Worm (Caenorhabditis elegans) whole organism, L1 larva: Measurements from ENCODE around the gene K09H11.15.
A peak's percentile ranks its signal among the peaks of the same experiment; 100 is the strongest.

Experiments used
- aha-1 ChIP-seq: fragments of 150-350 bp; optimal IDR thresholded peaks from 2 replicates; lab custom pipeline; 2014; ENCODE audit warnings: missing biosample characterization, missing genetic modification characterization
- ama-1 ChIP-seq: fragments of 150-350 bp; optimal IDR thresholded peaks from 2 replicates; lab custom pipeline; 2014
- blmp-1 ChIP-seq: fragments of 150-350 bp; optimal IDR thresholded peaks from 2 replicates; lab custom pipeline; 2014; ENCODE audit warnings: missing biosample characterization, missing genetic modification characterization
- ceh-90 ChIP-seq: sonication (generic microtip); optimal IDR thresholded peaks from 2 replicates; lab custom pipeline; 2016; ENCODE audit warnings: missing genetic modification characterization, missing compliant biosample characterization
- dsc-1 ChIP-seq: sonication (generic microtip); optimal IDR thresholded peaks from 2 replicates; lab custom pipeline; 2016; ENCODE audit warnings: mild to moderate bottlenecking, missing genetic modification characterization, missing compliant biosample characterization
- efl-1 ChIP-seq, 4 experiments: fragments of 150-350 bp; optimal IDR thresholded peaks in 3 of 4; peaks in 1 of 4; 1 replicate in 1 of 4; 2 replicates in 3 of 4; lab custom pipeline; 2014; ENCODE audit warnings: missing biosample characterization in 2 of 4, missing genetic modification characterization in 2 of 4, missing genetic modification reagents in 2 of 4
- efl-3 ChIP-seq: fragments of 200-800 bp; sonication (Bioruptor generic); optimal IDR thresholded peaks from 2 replicates; lab custom pipeline; 2018; ENCODE audit warnings: mild to moderate bottlenecking, missing genetic modification characterization, missing compliant biosample characterization
- egl-13 ChIP-seq: sonication (generic microtip); optimal IDR thresholded peaks from 2 replicates; lab custom pipeline; 2016; ENCODE audit warnings: missing genotype, missing genetic modification reagents, missing genetic modification characterization, missing compliant biosample characterization
- egl-27 ChIP-seq, 2 experiments: fragments of 150-350 bp in 1 of 2; sonication (generic microtip); optimal IDR thresholded peaks; 3 replicates each; lab custom pipeline; 2017 to 2018; ENCODE audit warnings: missing biosample characterization in 2 of 2, missing genetic modification characterization in 2 of 2, missing genetic modification reagents in 2 of 2
- elt-3 ChIP-seq, 6 experiments: fragments of 150-350 bp in 1 of 6; sonication (generic microtip); optimal IDR thresholded peaks; 2 replicates each; lab custom pipeline; 2017 to 2018; ENCODE audit warnings: missing biosample characterization in 6 of 6, missing genetic modification characterization in 6 of 6, inconsistent platforms in 1 of 6
- fkh-4 ChIP-seq: sonication (generic microtip); optimal IDR thresholded peaks from 2 replicates; lab custom pipeline; 2016; ENCODE audit warnings: missing compliant biosample characterization, missing genetic modification characterization, borderline replicate concordance
- fkh-8 ChIP-seq: sonication (generic microtip); optimal IDR thresholded peaks from 2 replicates; lab custom pipeline; 2016; ENCODE audit warnings: mild to moderate bottlenecking, missing genetic modification characterization, missing compliant biosample characterization
- fos-1 ChIP-seq: fragments of 150-350 bp; optimal IDR thresholded peaks from 2 replicates; lab custom pipeline; 2014; ENCODE audit warnings: missing biosample characterization, missing genetic modification characterization
- grh-1 ChIP-seq: fragments of 200-800 bp; sonication (Bioruptor generic); IDR thresholded peaks from 2 replicates; pipeline ENCODE4 v1.3.6; 2022; ENCODE audit warnings: missing genetic modification reagents, missing genetic modification characterization, missing compliant biosample characterization
- irx-1 ChIP-seq: sonication (generic microtip); optimal IDR thresholded peaks from 2 replicates; lab custom pipeline; 2016; ENCODE audit warnings: missing genetic modification characterization, missing compliant biosample characterization
- jun-1 ChIP-seq: fragments of 150-350 bp; optimal IDR thresholded peaks from 2 replicates; lab custom pipeline; 2014; ENCODE audit warnings: missing biosample characterization, missing genetic modification reagents, missing genetic modification characterization
- lin-14 ChIP-seq: fragments of 200-800 bp; sonication (Bioruptor generic); optimal IDR thresholded peaks from 2 replicates; lab custom pipeline; 2018; ENCODE audit warnings: mild to moderate bottlenecking, missing genetic modification characterization, moderate library complexity, missing compliant biosample characterization
- lin-39 ChIP-seq: fragments of 150-350 bp; optimal IDR thresholded peaks from 2 replicates; lab custom pipeline; 2014; ENCODE audit warnings: missing biosample characterization, missing genetic modification reagents, missing genetic modification characterization
- lsy-2 ChIP-seq, 2 experiments: fragments of 150-350 bp; optimal IDR thresholded peaks; 2 replicates each; lab custom pipeline; 2014; ENCODE audit warnings: missing biosample characterization in 2 of 2, missing genetic modification characterization in 2 of 2
- mab-9 ChIP-seq: fragments of 200-800 bp; sonication (Bioruptor generic); IDR thresholded peaks from 2 replicates; pipeline ENCODE4 v1.3.6; 2022; ENCODE audit warnings: missing genetic modification reagents, missing genetic modification characterization, missing compliant biosample characterization
- mdl-1 ChIP-seq, 2 experiments: fragments of 150-350 bp; optimal IDR thresholded peaks; 2 replicates each; lab custom pipeline; 2014 to 2017; ENCODE audit warnings: missing biosample characterization in 2 of 2, missing genetic modification characterization in 2 of 2, inconsistent platforms in 1 of 2
- nhr-12 ChIP-seq: sonication (generic microtip); optimal IDR thresholded peaks from 2 replicates; lab custom pipeline; 2017; ENCODE audit warnings: missing biosample characterization, missing genetic modification characterization
- nhr-19 ChIP-seq: fragments of 200-800 bp; sonication (Bioruptor generic); conservative IDR thresholded peaks from 2 replicates; pipeline ENCODE4 v1.3.6; 2022; ENCODE audit warnings: missing genetic modification characterization, missing compliant biosample characterization
- nhr-20 ChIP-seq: sonication (generic microtip); optimal IDR thresholded peaks from 2 replicates; lab custom pipeline; 2016; ENCODE audit warnings: mild to moderate bottlenecking, missing genetic modification characterization, missing compliant biosample characterization
- nhr-28 ChIP-seq: fragments of 150-350 bp; optimal IDR thresholded peaks from 2 replicates; lab custom pipeline; 2014; ENCODE audit warnings: missing biosample characterization, missing genetic modification characterization
- nhr-47 ChIP-seq: sonication (generic microtip); optimal IDR thresholded peaks from 2 replicates; lab custom pipeline; 2016; ENCODE audit warnings: mild to moderate bottlenecking, missing genetic modification characterization, moderate library complexity, missing compliant biosample characterization
- nhr-71 ChIP-seq: sonication (generic microtip); optimal IDR thresholded peaks from 2 replicates; lab custom pipeline; 2016; ENCODE audit warnings: mild to moderate bottlenecking, missing genetic modification characterization, moderate library complexity, missing compliant biosample characterization
- nhr-77 ChIP-seq: fragments of 150-350 bp; optimal IDR thresholded peaks from 2 replicates; lab custom pipeline; 2014; ENCODE audit warnings: missing biosample characterization, missing genetic modification characterization
- nhr-85 ChIP-seq: sonication (generic microtip); peaks from one replicate; lab custom pipeline; 2016; ENCODE audit warnings: missing genetic modification characterization, inconsistent platforms, missing compliant biosample characterization
- nhr-90 ChIP-seq: sonication (generic microtip); optimal IDR thresholded peaks from 2 replicates; lab custom pipeline; 2016; ENCODE audit warnings: mild to moderate bottlenecking, missing genetic modification characterization, missing compliant biosample characterization; ENCODE audit not compliant: poor library complexity
- pax-3 ChIP-seq: fragments of 200-800 bp; sonication (Bioruptor generic); optimal IDR thresholded peaks from 2 replicates; lab custom pipeline; 2018; ENCODE audit warnings: mild to moderate bottlenecking, missing genetic modification characterization, moderate library complexity, missing compliant biosample characterization
- pqm-1 ChIP-seq: sonication (generic microtip); optimal IDR thresholded peaks from 3 replicates; lab custom pipeline; 2017; ENCODE audit warnings: missing biosample characterization, missing genetic modification characterization
- rnt-1 ChIP-seq: sonication (generic microtip); optimal IDR thresholded peaks from 2 replicates; lab custom pipeline; 2016; ENCODE audit warnings: mild to moderate bottlenecking, missing genetic modification characterization, moderate library complexity, missing compliant biosample characterization
- snpc-4 ChIP-seq: fragments of 150-350 bp; optimal IDR thresholded peaks from 2 replicates; lab custom pipeline; 2014; ENCODE audit warnings: missing biosample characterization, missing genetic modification characterization
- snu-23 ChIP-seq: sonication (generic microtip); optimal IDR thresholded peaks from 2 replicates; lab custom pipeline; 2016; ENCODE audit warnings: missing genetic modification characterization, missing compliant biosample characterization
- sox-4 ChIP-seq: sonication (generic microtip); optimal IDR thresholded peaks from 2 replicates; lab custom pipeline; 2016; ENCODE audit warnings: missing genetic modification characterization, missing compliant biosample characterization
- sup-37 ChIP-seq: fragments of 200-800 bp; sonication (Bioruptor generic); optimal IDR thresholded peaks from 2 replicates; lab custom pipeline; 2018; ENCODE audit warnings: mild to moderate bottlenecking, missing genetic modification characterization, missing compliant biosample characterization
- swsn-7 ChIP-seq: sonication (generic microtip); optimal IDR thresholded peaks from 2 replicates; lab custom pipeline; 2016; ENCODE audit warnings: missing genetic modification characterization, missing compliant biosample characterization
- unc-98 ChIP-seq: fragments of 200-800 bp; sonication (Bioruptor generic); IDR thresholded peaks from 2 replicates; pipeline ENCODE4 v1.3.6; 2022; ENCODE audit warnings: missing genetic modification characterization, missing compliant biosample characterization
- ztf-4 ChIP-seq: fragments of 150-350 bp; optimal IDR thresholded peaks from 2 replicates; lab custom pipeline; 2014; ENCODE audit warnings: missing biosample characterization, missing genetic modification characterization

The K09H11.15 gene

ce11 chrV:5705510-5705909 lies 25.2 kb downstream of the K09H11.15 start, which contains the start of gene peli-1:
Gene peli-1, plus strand, starts transcription at chrV:5705810.
- TF ChIP-seq blmp-1 (tag; lab: Kevin White, UChicago) (no peak), fos-1 (tag; lab: Kevin White, UChicago) (no peak), nhr-47 (tag; lab: Kevin White, UChicago) (no peak), unc-98 (no peak), swsn-7 (tag; lab: Kevin White, UChicago) (no peak), egl-13 (tag; lab: Kevin White, UChicago) (no peak), jun-1 (tag; lab: Kevin White, UChicago) (no peak), mab-9 (GFP tag; lab: Robert Waterston, UW) (no peak)

- TF ChIP-seq pax-3 (tag; lab: Kevin White, UChicago) (peak; percentile 73), dsc-1 (peak; percentile 91), fkh-8 (tag; lab: Kevin White, UChicago) (peak; percentile 85), nhr-19 (GFP tag; lab: Robert Waterston, UW) (0 out of 2 replicates have a peak, but pooled peaks have one; percentile 12), nhr-47 (tag; lab: Kevin White, UChicago) (peak; percentile 37), nhr-77 (tag; lab: Kevin White, UChicago) (no peak), irx-1 (tag; lab: Kevin White, UChicago) (no peak), sox-4 (peak; percentile 43), nhr-12 (no peak), fos-1 (tag; lab: Kevin White, UChicago) (peak; percentile 11), nhr-71 (tag; lab: Kevin White, UChicago) (peak; percentile 66), egl-13 (tag; lab: Kevin White, UChicago) (peak; percentile 24)
Observed at ce11 chrV:5704467-5704866, 26.2 kb downstream of the K09H11.15 start.

- TF ChIP-seq lin-39 (tag; lab: Kevin White, UChicago) (no peak), fkh-4 (tag; lab: Kevin White, UChicago) (no peak), nhr-20 (tag; lab: Kevin White, UChicago) (peak; percentile 47), ceh-90 (tag; lab: Kevin White, UChicago) (no peak), pax-3 (tag; lab: Kevin White, UChicago) (no peak), sup-37 (no peak), ztf-4 (peak; percentile 8), lin-14 (GFP tag; lab: Kevin White, UChicago) (peak; percentile 61), pqm-1 (tag; lab: Kevin White, UChicago) (no peak), nhr-71 (tag; lab: Kevin White, UChicago) (peak; percentile 28), elt-3 (tag; optimal IDR thresholded peaks at IDR 0.05; lab: Kevin White, UChicago) (peak in 3 of 6 experiments; percentile 39 to 84 (median 62)), nhr-19 (GFP tag; lab: Robert Waterston, UW) (peak; percentile 11), nhr-47 (tag; lab: Kevin White, UChicago) (peak; percentile 38), nhr-77 (tag; lab: Kevin White, UChicago) (no peak), nhr-28 (tag; lab: Kevin White, UChicago) (no peak), snpc-4 (tag; lab: Kevin White, UChicago) (no peak), aha-1 (tag; lab: Kevin White, UChicago) (no peak), ama-1 (lab: Kevin White, UChicago) (peak; percentile 77), nhr-90 (tag; lab: Kevin White, UChicago) (peak; percentile 36), lsy-2 (tag; optimal IDR thresholded peaks at IDR 0.05; lab: Kevin White, UChicago) (peak; percentile 13 to 36), egl-27 (tag; optimal IDR thresholded peaks at IDR 0.05; lab: Kevin White, UChicago) (no peak), efl-1 (optimal IDR thresholded peaks at IDR 0.05; lab: Kevin White, UChicago) (no peak), efl-1 (GFP tag; optimal IDR thresholded peaks at IDR 0.05 in 1 of 2; lab: Kevin White, UChicago) (peak in 1 of 2 experiments; percentile 69), blmp-1 (tag; lab: Kevin White, UChicago) (peak; percentile 84)
Observed at ce11 chrV:5701106-5701505, 29.6 kb downstream of the K09H11.15 start.

- TF ChIP-seq mdl-1 (tag; optimal IDR thresholded peaks at IDR 0.05; lab: Kevin White, UChicago) (peak in 1 of 2 experiments; percentile 14), blmp-1 (tag; lab: Kevin White, UChicago) (peak; percentile 74), lsy-2 (tag; optimal IDR thresholded peaks at IDR 0.05; lab: Kevin White, UChicago) (peak in 1 of 2 experiments; percentile 11), elt-3 (tag; optimal IDR thresholded peaks at IDR 0.05; lab: Kevin White, UChicago) (peak in 1 of 6 experiments; percentile 49), sox-4 (no peak), efl-3 (GFP tag; lab: Kevin White, UChicago) (no peak), snu-23 (GFP tag; lab: Kevin White, UChicago) (peak; percentile 1), rnt-1 (tag; lab: Kevin White, UChicago) (no peak), ama-1 (lab: Kevin White, UChicago) (peak; percentile 75), lin-14 (GFP tag; lab: Kevin White, UChicago) (peak; percentile 30), grh-1 (0 out of 2 replicates have a peak, but pooled peaks have one; percentile 4), nhr-85 (tag; lab: Kevin White, UChicago) (peak; percentile 62), nhr-77 (tag; lab: Kevin White, UChicago) (no peak)
Observed at ce11 chrV:5699835-5700441, 30.7 kb downstream of the K09H11.15 start, which contains the start of gene clec-1. Gene clec-1, plus strand, starts transcription at chrV:5700154.
